Worm (Caenorhabditis elegans) whole organism, late embryonic: ENCODE measurements around the gene dhs-5.

Experiments
- C38D4.7 ChIP-seq: fragments of 200-800 bp; sonication (Bioruptor generic); optimal IDR thresholded peaks from 2 replicates; lab custom pipeline; 2018; ENCODE audit warnings: mild to moderate bottlenecking, missing genetic modification characterization, moderate library complexity, missing compliant biosample characterization
- F13H6.1 ChIP-seq: sonication (generic microtip); optimal IDR thresholded peaks from 2 replicates; lab custom pipeline; 2016; ENCODE audit warnings: missing genetic modification characterization, missing compliant biosample characterization
- T23F11.4 ChIP-seq: fragments of 200-800 bp; sonication (Bioruptor generic); optimal IDR thresholded peaks from 2 replicates; lab custom pipeline; 2018; ENCODE audit warnings: mild to moderate bottlenecking, missing genetic modification characterization, missing compliant biosample characterization
- Y22D7AL.16 ChIP-seq: sonication (generic microtip); optimal IDR thresholded peaks from 2 replicates; lab custom pipeline; 2016; ENCODE audit warnings: missing genetic modification characterization, missing compliant biosample characterization
- ama-1 ChIP-seq: fragments of 150-350 bp; optimal IDR thresholded peaks from 2 replicates; lab custom pipeline; 2014
- ceh-14 ChIP-seq: sonication (generic microtip); optimal IDR thresholded peaks from 2 replicates; lab custom pipeline; 2016; ENCODE audit warnings: missing genotype, missing genetic modification characterization, missing compliant biosample characterization
- ceh-18 ChIP-seq: sonication (generic microtip); optimal IDR thresholded peaks from 2 replicates; lab custom pipeline; 2016; ENCODE audit warnings: missing genetic modification characterization, missing compliant biosample characterization
- ceh-24 ChIP-seq: sonication (generic microtip); optimal IDR thresholded peaks from 2 replicates; lab custom pipeline; 2016; ENCODE audit warnings: mild to moderate bottlenecking, missing genetic modification characterization, missing compliant biosample characterization
- ceh-34 ChIP-seq: sonication (generic microtip); optimal IDR thresholded peaks from 2 replicates; lab custom pipeline; 2016; ENCODE audit warnings: mild to moderate bottlenecking, missing genetic modification characterization, missing compliant biosample characterization
- ceh-48 ChIP-seq: sonication (generic microtip); optimal IDR thresholded peaks from 2 replicates; lab custom pipeline; 2016; ENCODE audit warnings: missing genetic modification characterization, inconsistent platforms, missing compliant biosample characterization
- ceh-6 ChIP-seq: fragments of 200-800 bp; sonication (Bioruptor generic); optimal IDR thresholded peaks from 2 replicates; lab custom pipeline; 2018; ENCODE audit warnings: mild to moderate bottlenecking, missing genetic modification characterization, missing compliant biosample characterization
- ceh-9 ChIP-seq: sonication (generic microtip); optimal IDR thresholded peaks from 2 replicates; lab custom pipeline; 2016; ENCODE audit warnings: mild to moderate bottlenecking, missing genetic modification characterization, inconsistent platforms, missing compliant biosample characterization
- dve-1 ChIP-seq: sonication (generic microtip); optimal IDR thresholded peaks from 2 replicates; lab custom pipeline; 2017; ENCODE audit warnings: antibody characterized with exemption, mild to moderate bottlenecking, missing genetic modification characterization, missing compliant biosample characterization
- elt-2 ChIP-seq: sonication (generic microtip); optimal IDR thresholded peaks from 2 replicates; lab custom pipeline; 2016; ENCODE audit warnings: missing genetic modification reagents, missing genetic modification characterization, missing compliant biosample characterization
- elt-4 ChIP-seq: sonication (generic microtip); optimal IDR thresholded peaks from 2 replicates; lab custom pipeline; 2016; ENCODE audit warnings: missing genetic modification characterization, missing compliant biosample characterization
- ets-4 ChIP-seq: sonication (generic microtip); optimal IDR thresholded peaks from 2 replicates; lab custom pipeline; 2016; ENCODE audit warnings: missing genetic modification characterization, missing compliant biosample characterization
- eyg-1 ChIP-seq: sonication (generic microtip); optimal IDR thresholded peaks from 2 replicates; lab custom pipeline; 2016; ENCODE audit warnings: missing genotype, missing genetic modification characterization, missing compliant biosample characterization
- fax-1 ChIP-seq: sonication (generic microtip); optimal IDR thresholded peaks from 2 replicates; lab custom pipeline; 2016; ENCODE audit warnings: missing genotype, missing genetic modification characterization, missing compliant biosample characterization
- fkh-6 ChIP-seq: sonication (generic microtip); optimal IDR thresholded peaks from 2 replicates; lab custom pipeline; 2016; ENCODE audit warnings: missing genetic modification characterization, missing compliant biosample characterization
- hlh-15 ChIP-seq: sonication (generic microtip); optimal IDR thresholded peaks from 2 replicates; lab custom pipeline; 2016; ENCODE audit warnings: missing genetic modification characterization, missing compliant biosample characterization
- hlh-30 ChIP-seq: sonication (generic microtip); optimal IDR thresholded peaks from 2 replicates; lab custom pipeline; 2017; ENCODE audit warnings: antibody characterized with exemption, missing genetic modification characterization, missing compliant biosample characterization; ENCODE audit not compliant: insufficient read depth
- hlh-6 ChIP-seq: sonication (generic microtip); optimal IDR thresholded peaks from 2 replicates; lab custom pipeline; 2016; ENCODE audit warnings: missing genotype, missing genetic modification characterization, missing compliant biosample characterization
- lin-11 ChIP-seq: fragments of 200-800 bp; sonication (Bioruptor generic); optimal IDR thresholded peaks from 2 replicates; lab custom pipeline; 2018; ENCODE audit warnings: mild to moderate bottlenecking, missing genetic modification characterization, missing compliant biosample characterization
- mec-3 ChIP-seq: sonication (generic microtip); optimal IDR thresholded peaks from 2 replicates; lab custom pipeline; 2016; ENCODE audit warnings: borderline replicate concordance, missing genetic modification characterization, missing compliant biosample characterization
- nfya-1 ChIP-seq: sonication (generic microtip); optimal IDR thresholded peaks from 2 replicates; lab custom pipeline; 2017; ENCODE audit warnings: missing genetic modification characterization, mild to moderate bottlenecking, missing compliant biosample characterization, antibody characterized with exemption, moderate library complexity
- nhr-11 ChIP-seq: fragments of 150-350 bp; optimal IDR thresholded peaks from 2 replicates; lab custom pipeline; 2014; ENCODE audit warnings: missing biosample characterization, missing genetic modification characterization
- nhr-232 ChIP-seq: sonication (generic microtip); optimal IDR thresholded peaks from 2 replicates; lab custom pipeline; 2016; ENCODE audit warnings: missing genetic modification characterization, missing compliant biosample characterization
- odd-2 ChIP-seq: sonication (generic microtip); optimal IDR thresholded peaks from 2 replicates; lab custom pipeline; 2017; ENCODE audit warnings: antibody characterized with exemption, mild to moderate bottlenecking, missing genetic modification characterization, missing compliant biosample characterization
- pag-3 ChIP-seq: sonication (generic microtip); optimal IDR thresholded peaks from 2 replicates; lab custom pipeline; 2016; ENCODE audit warnings: missing compliant biosample characterization, missing genetic modification characterization, borderline replicate concordance
- pat-9 ChIP-seq: fragments of 200-800 bp; sonication (Bioruptor generic); optimal IDR thresholded peaks from 2 replicates; lab custom pipeline; 2018; ENCODE audit warnings: mild to moderate bottlenecking, missing genetic modification characterization, moderate library complexity, missing compliant biosample characterization
- pqm-1 ChIP-seq: sonication (generic microtip); optimal IDR thresholded peaks from 2 replicates; lab custom pipeline; 2016; ENCODE audit warnings: missing genetic modification characterization, missing compliant biosample characterization
- ref-2 ChIP-seq: sonication (generic microtip); optimal IDR thresholded peaks from 2 replicates; lab custom pipeline; 2016; ENCODE audit warnings: missing genetic modification characterization, missing compliant biosample characterization
- rnt-1 ChIP-seq: sonication (generic microtip); optimal IDR thresholded peaks from 2 replicates; lab custom pipeline; 2016; ENCODE audit warnings: missing genetic modification characterization, missing compliant biosample characterization
- sdc-2 ChIP-seq: sonication (generic microtip); optimal IDR thresholded peaks from 2 replicates; lab custom pipeline; 2016; ENCODE audit warnings: missing genotype, missing genetic modification characterization, missing compliant biosample characterization
- tbx-2 ChIP-seq: sonication (generic microtip); optimal IDR thresholded peaks from 2 replicates; lab custom pipeline; 2016; ENCODE audit warnings: missing genetic modification characterization, missing compliant biosample characterization
- tbx-7 ChIP-seq: sonication (generic microtip); optimal IDR thresholded peaks from 2 replicates; lab custom pipeline; 2016; ENCODE audit warnings: missing genotype, missing genetic modification characterization, missing compliant biosample characterization
- ttx-3 ChIP-seq: sonication (generic microtip); optimal IDR thresholded peaks from 2 replicates; lab custom pipeline; 2016; ENCODE audit warnings: missing genetic modification reagents, missing genetic modification characterization, missing compliant biosample characterization
- unc-42 ChIP-seq: sonication (generic microtip); optimal IDR thresholded peaks from 2 replicates; lab custom pipeline; 2016; ENCODE audit warnings: missing genotype, missing genetic modification characterization, missing compliant biosample characterization
- unc-55 ChIP-seq: sonication (generic microtip); optimal IDR thresholded peaks from 2 replicates; lab custom pipeline; 2017; ENCODE audit warnings: missing biosample characterization, missing genetic modification reagents, missing genetic modification characterization

dhs-5 gene

ce11 chrII:5416204-5416764 lies 37.4 kb upstream of the dhs-5 start, which contains the start of gene EEED8.2:
EEED8.2 (plus strand) TSS chrII:5416714.
- peak; percentile 39 for TF ChIP-seq unc-55
- peak; percentile 24 for TF ChIP-seq hlh-30 (tag; lab: Kevin White, UChicago)
- peak; percentile 3 for TF ChIP-seq tbx-2
- TF ChIP-seq elt-4 (tag; lab: Kevin White, UChicago): no peak
- TF ChIP-seq ceh-6 (GFP tag; lab: Kevin White, UChicago): no peak
- TF ChIP-seq, all 69 proteins: peak for 3

ce11 chrII:5417905-5418304 lies 35.7 kb upstream of the dhs-5 start:
- TF ChIP-seq ceh-24: no peak
- no peak for TF ChIP-seq fkh-6 (tag; lab: Kevin White, UChicago)
- peak; percentile 90 for TF ChIP-seq unc-55
- TF ChIP-seq pqm-1 (tag; lab: Kevin White, UChicago): no peak
- no peak for TF ChIP-seq elt-4 (tag; lab: Kevin White, UChicago)
- no peak for TF ChIP-seq lin-11 (tag; lab: Kevin White, UChicago)
- no peak for TF ChIP-seq ceh-14 (tag; lab: Kevin White, UChicago)

- TF ChIP-seq Y22D7AL.16 (tag; lab: Kevin White, UChicago) (no peak), fax-1 (tag; lab: Kevin White, UChicago) (no peak), ceh-6 (GFP tag; lab: Kevin White, UChicago) (no peak), tbx-7 (tag; lab: Kevin White, UChicago) (no peak), rnt-1 (no peak), ceh-24 (no peak), ceh-34 (tag; lab: Kevin White, UChicago) (no peak), ttx-3 (no peak), sdc-2 (no peak), ceh-48 (tag; lab: Kevin White, UChicago) (peak; percentile 36), ref-2 (tag; lab: Kevin White, UChicago) (peak; percentile 8), elt-2 (tag; lab: Kevin White, UChicago) (peak; percentile 42), odd-2 (tag; lab: Kevin White, UChicago) (no peak), hlh-15 (tag; lab: Kevin White, UChicago) (no peak), ama-1 (no peak), elt-4 (tag; lab: Kevin White, UChicago) (no peak), eyg-1 (tag; lab: Kevin White, UChicago) (no peak), unc-42 (peak; percentile 54), ceh-18 (tag; lab: Kevin White, UChicago) (no peak), nhr-232 (tag; lab: Kevin White, UChicago) (no peak), dve-1 (tag; lab: Kevin White, UChicago) (no peak), nfya-1 (tag; lab: Kevin White, UChicago) (peak; percentile 40), ets-4 (tag; lab: Kevin White, UChicago) (no peak)
Measured at ce11 chrII:5418317-5418716, 35.3 kb upstream of the dhs-5 start.

- TF ChIP-seq ets-4 (tag; lab: Kevin White, UChicago): no peak
- no peak for TF ChIP-seq nhr-11 (tag; lab: Kevin White, UChicago)
- no peak for TF ChIP-seq pag-3 (tag; lab: Kevin White, UChicago)
- no peak for TF ChIP-seq C38D4.7
- no peak for TF ChIP-seq lin-11 (tag; lab: Kevin White, UChicago)
- TF ChIP-seq F13H6.1: no peak
- TF ChIP-seq ceh-9: no peak
- no peak for TF ChIP-seq hlh-15 (tag; lab: Kevin White, UChicago)
- TF ChIP-seq pat-9 (tag; lab: Kevin White, UChicago): no peak
- TF ChIP-seq hlh-6 (tag; lab: Kevin White, UChicago): no peak
- TF ChIP-seq unc-42: no peak
- TF ChIP-seq hlh-30 (tag; lab: Kevin White, UChicago): no peak
- no peak for TF ChIP-seq T23F11.4
- no peak for TF ChIP-seq mec-3 (tag; lab: Kevin White, UChicago)
- no peak for TF ChIP-seq tbx-7 (tag; lab: Kevin White, UChicago)
- TF ChIP-seq elt-4 (tag; lab: Kevin White, UChicago): no peak
Measured at ce11 chrII:5418929-5419328, 34.7 kb upstream of the dhs-5 start, which contains the start of gene EEED8.15. EEED8.15 (plus strand) TSS chrII:5419229.
